Fruit fly (Drosophila melanogaster): ENCODE data around the gene homer.

Gene homer

dm6 chr2L:6722822-6723749, at the start of gene homer:
TSS of gene homer (minus strand) at chr2L:6723359.
- TF ChIP-seq Myc (optimal IDR thresholded peaks at IDR 0.05), result no peak
- no peak for TF ChIP-seq insv (optimal IDR thresholded peaks at IDR 0.05)
- no peak for TF ChIP-seq ttk (optimal IDR thresholded peaks at IDR 0.05)
- no peak for TF ChIP-seq psq (optimal IDR thresholded peaks at IDR 0.05)
- TF ChIP-seq Sin3A (optimal IDR thresholded peaks at IDR 0.05), result no peak
- TF ChIP-seq h (optimal IDR thresholded peaks at IDR 0.05), result no peak

dm6 chr2L:6772655-6773054, 49.5 kb upstream of the homer start, which contains the start of gene LUBEL:
TSS of gene LUBEL (minus strand) at chr2L:6772755.
- no peak for TF ChIP-seq psq (optimal IDR thresholded peaks at IDR 0.05)

dm6 chr2L:6759528-6759927, 36.4 kb upstream of the homer start, which contains the start of gene CG11322:
TSS of gene CG11322 (minus strand) at chr2L:6759628.
- TF ChIP-seq h (optimal IDR thresholded peaks at IDR 0.05) (no peak), psq (optimal IDR thresholded peaks at IDR 0.05) (no peak), ttk (optimal IDR thresholded peaks at IDR 0.05) (no peak), insv (optimal IDR thresholded peaks at IDR 0.05) (no peak), Myc (optimal IDR thresholded peaks at IDR 0.05) (no peak), Sin3A (optimal IDR thresholded peaks at IDR 0.05) (no peak)

- TF ChIP-seq Myc (optimal IDR thresholded peaks at IDR 0.05) (no peak), Sin3A (optimal IDR thresholded peaks at IDR 0.05) (no peak), insv (optimal IDR thresholded peaks at IDR 0.05) (no peak), psq (optimal IDR thresholded peaks at IDR 0.05) (no peak), ttk (optimal IDR thresholded peaks at IDR 0.05) (no peak), h (optimal IDR thresholded peaks at IDR 0.05) (no peak)
Measured at dm6 chr2L:6751037-6751436, 27.9 kb upstream of the homer start.

dm6 chr2L:6747814-6748213, 24.7 kb upstream of the homer start, which contains the start of gene CG44271:
TSS of gene CG44271 (minus strand) at chr2L:6747914.
- no peak for TF ChIP-seq Myc (optimal IDR thresholded peaks at IDR 0.05)
- no peak for TF ChIP-seq insv (optimal IDR thresholded peaks at IDR 0.05)
- no peak for TF ChIP-seq psq (optimal IDR thresholded peaks at IDR 0.05)
- no peak for TF ChIP-seq ttk (optimal IDR thresholded peaks at IDR 0.05)
- no peak for TF ChIP-seq Sin3A (optimal IDR thresholded peaks at IDR 0.05)
- TF ChIP-seq h (optimal IDR thresholded peaks at IDR 0.05), result no peak

dm6 chr2L:6745522-6745921, 22.4 kb upstream of the homer start, which contains the start of gene CG31910:
TSS of gene CG31910 (minus strand) at chr2L:6745622.
- no peak for TF ChIP-seq Myc (optimal IDR thresholded peaks at IDR 0.05)
- no peak for TF ChIP-seq h (optimal IDR thresholded peaks at IDR 0.05)
- TF ChIP-seq Sin3A (optimal IDR thresholded peaks at IDR 0.05), result no peak
- TF ChIP-seq ttk (optimal IDR thresholded peaks at IDR 0.05), result no peak
- no peak for TF ChIP-seq psq (optimal IDR thresholded peaks at IDR 0.05)
- no peak for TF ChIP-seq insv (optimal IDR thresholded peaks at IDR 0.05)

dm6 chr2L:6741980-6742591, 18.9 kb upstream of the homer start, which contains the start of gene meng:
TSS of gene meng (plus strand) at chr2L:6742502.
- TF ChIP-seq Sin3A (optimal IDR thresholded peaks at IDR 0.05) (no peak), h (optimal IDR thresholded peaks at IDR 0.05) (no peak), Myc (optimal IDR thresholded peaks at IDR 0.05) (no peak), insv (optimal IDR thresholded peaks at IDR 0.05) (no peak), ttk (optimal IDR thresholded peaks at IDR 0.05) (no peak), psq (optimal IDR thresholded peaks at IDR 0.05) (no peak)

- TF ChIP-seq Myc (optimal IDR thresholded peaks at IDR 0.05), result no peak
- no peak for TF ChIP-seq h (optimal IDR thresholded peaks at IDR 0.05)
- no peak for TF ChIP-seq Sin3A (optimal IDR thresholded peaks at IDR 0.05)
- no peak for TF ChIP-seq insv (optimal IDR thresholded peaks at IDR 0.05)
Measured at dm6 chr2L:6740088-6740487, 16.9 kb upstream of the homer start, which contains the start of gene TTLL3A. TSS of gene TTLL3A (minus strand) at chr2L:6740188.

dm6 chr2L:6732566-6732965, 9.4 kb upstream of the homer start, which contains the start of gene TTLL3B:
TSS of gene TTLL3B (plus strand) at chr2L:6732866.
- TF ChIP-seq psq (optimal IDR thresholded peaks at IDR 0.05) (no peak), ttk (optimal IDR thresholded peaks at IDR 0.05) (no peak), Sin3A (optimal IDR thresholded peaks at IDR 0.05) (no peak), h (optimal IDR thresholded peaks at IDR 0.05) (no peak)

dm6 chr2L:6723750-6724503, 768 bp upstream of the homer start, which contains the start of gene Liprin-alpha:
TSS of gene Liprin-alpha (plus strand) at chr2L:6723903.
- TF ChIP-seq Myc (optimal IDR thresholded peaks at IDR 0.05), result no peak
- no peak for TF ChIP-seq h (optimal IDR thresholded peaks at IDR 0.05)
- no peak for TF ChIP-seq insv (optimal IDR thresholded peaks at IDR 0.05)
- TF ChIP-seq Sin3A (optimal IDR thresholded peaks at IDR 0.05), result no peak
- no peak for TF ChIP-seq ttk (optimal IDR thresholded peaks at IDR 0.05)
- no peak for TF ChIP-seq psq (optimal IDR thresholded peaks at IDR 0.05)

- TF ChIP-seq h (optimal IDR thresholded peaks at IDR 0.05) (no peak), Myc (optimal IDR thresholded peaks at IDR 0.05) (no peak), ttk (optimal IDR thresholded peaks at IDR 0.05) (no peak)
Measured at dm6 chr2L:6721710-6722109, 1.4 kb downstream of the homer start.

- TF ChIP-seq Sin3A (optimal IDR thresholded peaks at IDR 0.05), result no peak
- TF ChIP-seq h (optimal IDR thresholded peaks at IDR 0.05), result no peak
- TF ChIP-seq insv (optimal IDR thresholded peaks at IDR 0.05), result no peak
- no peak for TF ChIP-seq Myc (optimal IDR thresholded peaks at IDR 0.05)
- TF ChIP-seq psq (optimal IDR thresholded peaks at IDR 0.05), result no peak
- TF ChIP-seq ttk (optimal IDR thresholded peaks at IDR 0.05), result no peak
Measured at dm6 chr2L:6717460-6717859, 5.7 kb downstream of the homer start, which contains the start of gene Aatf. TSS of gene Aatf (plus strand) at chr2L:6717625.

Data from Kc167 (cell line).